Fruit fly (Drosophila melanogaster): ENCODE data around the gene CG17782.

The CG17782 gene

dm6 chr3R:24348420-24349190, 24.0 kb downstream of the CG17782 start, which contains the start of the genes CG5746 and CG6454 (continued):
- TF ChIP-seq rib (GFP tag; IDR thresholded peaks at IDR 0.05) (no peak), CG8765 (GFP tag; IDR thresholded peaks at IDR 0.05) (peak; percentile 31; the same call in 1 of the 2 replicates), CG2120 (GFP tag; optimal IDR thresholded peaks at IDR 0.05) (peak; percentile 82), CoRest (tag; optimal IDR thresholded peaks at IDR 0.05) (peak; percentile 79), CG12942 (GFP tag; optimal IDR thresholded peaks at IDR 0.05) (peak; percentile 69), CG18476 (GFP tag; optimal IDR thresholded peaks at IDR 0.05) (peak; percentile 41), ind (GFP tag; optimal IDR thresholded peaks at IDR 0.05) (no peak), dmrt11E (tag; optimal IDR thresholded peaks at IDR 0.05) (peak; percentile 61), CG1024 (GFP tag; IDR thresholded peaks at IDR 0.05) (no peak), ranshi (GFP tag; IDR thresholded peaks at IDR 0.05) (0 out of 2 replicates have a peak, but pooled peaks have one; percentile 40), org-1 (GFP tag; optimal IDR thresholded peaks at IDR 0.05) (no peak), CG17829 (tag; optimal IDR thresholded peaks at IDR 0.05) (peak; percentile 72), row (GFP tag; IDR thresholded peaks at IDR 0.05) (peak; percentile 76), pzg (GFP tag; optimal IDR thresholded peaks at IDR 0.05) (peak; percentile 48), sqz (GFP tag; optimal IDR thresholded peaks at IDR 0.05) (no peak), Gug (GFP tag; IDR thresholded peaks at IDR 0.05) (peak; percentile 61; the same call in 3 of the 4 replicates), croc (GFP tag; conservative IDR thresholded peaks at IDR 0.05) (no peak), Dref (GFP tag; IDR thresholded peaks at IDR 0.05) (no peak), CG2202 (tag; optimal IDR thresholded peaks at IDR 0.05) (no peak), CG9876 (GFP tag; optimal IDR thresholded peaks at IDR 0.05) (no peak), Deaf1 (tag; optimal IDR thresholded peaks at IDR 0.05) (no peak), CG6254 (GFP tag; optimal IDR thresholded peaks at IDR 0.05) (no peak), CG2889 (GFP tag; IDR thresholded peaks at IDR 0.05) (0 out of 3 replicates have a peak, but pooled peaks have one; percentile 53), MTF-1 (GFP tag; optimal IDR thresholded peaks at IDR 0.05; ENCODE audit: borderline replicate concordance) (no peak), NFAT (GFP tag; IDR thresholded peaks at IDR 0.05) (no peak; the same call in 1 of the 2 replicates), lola (GFP tag; optimal IDR thresholded peaks at IDR 0.05) (peak in 1 of 3 experiments; percentile 62), HHEX (GFP tag; optimal IDR thresholded peaks at IDR 0.05) (no peak), fd64A (GFP tag; optimal IDR thresholded peaks at IDR 0.05) (no peak), H15 (GFP tag; IDR thresholded peaks at IDR 0.05) (no peak), Fer2 (tag; optimal IDR thresholded peaks at IDR 0.05) (no peak), Hmx (GFP tag; optimal IDR thresholded peaks at IDR 0.05) (no peak), lmd (GFP tag; IDR thresholded peaks at IDR 0.05) (peak; percentile 39; the same call in 1 of the 2 replicates), gsb-n (tag; optimal IDR thresholded peaks at IDR 0.05) (no peak), lilli (GFP tag; optimal IDR thresholded peaks at IDR 0.05) (peak; percentile 76), dysf (GFP tag; IDR thresholded peaks at IDR 0.05) (no peak; the same call in 2 of the 3 replicates), crol (GFP tag; IDR thresholded peaks at IDR 0.05) (no peak), ham (GFP tag; IDR thresholded peaks at IDR 0.05) (no peak), CG11504 (tag; optimal IDR thresholded peaks at IDR 0.05) (no peak), Sox100B (GFP tag; optimal IDR thresholded peaks at IDR 0.05) (no peak), CG2712 (tag; optimal IDR thresholded peaks at IDR 0.05) (no peak), az2 (GFP tag; optimal IDR thresholded peaks at IDR 0.05) (peak; percentile 48), Bgb (GFP tag; IDR thresholded peaks at IDR 0.05; ENCODE audit: partially characterized antibody) (no peak), gsb (GFP tag; IDR thresholded peaks at IDR 0.05) (no peak), CG7786 (GFP tag; optimal IDR thresholded peaks at IDR 0.05) (peak; percentile 60), CG14050 (GFP tag; IDR thresholded peaks at IDR 0.05) (no peak), C15 (GFP tag; IDR thresholded peaks at IDR 0.05) (no peak), tin (GFP tag; optimal IDR thresholded peaks at IDR 0.05) (peak; percentile 45), Hmr (GFP tag; optimal IDR thresholded peaks at IDR 0.05) (no peak), bab2 (GFP tag; optimal IDR thresholded peaks at IDR 0.05) (peak; percentile 59), jigr1 (GFP tag; IDR thresholded peaks at IDR 0.05) (peak; percentile 34; the same call in 1 of the 3 replicates)

All from whole organism, embryonic.